Worm (Caenorhabditis elegans): ENCODE measurements around the gene nlp-81.

DNA sequence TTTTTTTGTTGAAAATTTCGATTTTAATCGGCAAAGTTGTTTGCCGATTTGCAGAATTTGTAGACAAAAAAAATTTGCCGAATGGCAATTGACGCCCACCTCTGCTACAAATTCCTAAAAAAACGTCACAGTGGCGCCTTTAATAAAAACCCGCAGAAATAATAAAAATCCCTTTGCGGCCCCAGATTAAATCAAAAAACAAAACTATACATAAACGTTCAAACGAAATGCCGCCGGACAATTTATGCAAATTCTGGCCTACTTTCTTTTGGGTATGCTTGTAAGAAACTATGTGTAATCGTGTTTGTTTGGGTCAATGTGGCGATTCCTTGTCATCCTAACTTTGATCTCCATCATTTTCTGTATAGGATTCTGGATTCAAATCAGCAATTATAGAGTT, 24.9 kb downstream of the nlp-81 start, which contains the start of gene T23E1.1:
- no peak for TF ChIP-seq F13H6.1 (tag; optimal IDR thresholded peaks at IDR 0.05)
- TF ChIP-seq elt-3 (tag; optimal IDR thresholded peaks at IDR 0.05) = no peak
- TF ChIP-seq Y55F3AM.14 (GFP tag; optimal IDR thresholded peaks at IDR 0.05) = no peak
- no peak for TF ChIP-seq ama-1 (optimal IDR thresholded peaks at IDR 0.05)
- TF ChIP-seq dmd-4 (tag; optimal IDR thresholded peaks at IDR 0.05) = no peak
- TF ChIP-seq aly-2 (tag; optimal IDR thresholded peaks at IDR 0.05) = no peak
- TF ChIP-seq ZK546.5 (tag; optimal IDR thresholded peaks at IDR 0.05) = no peak

Measured in whole organism, L2 larva.